Worm (Caenorhabditis elegans) whole organism, L4 larva: ENCODE results near the gene R10F2.6.
A peak's percentile ranks its signal among the peaks of the same experiment; 100 is the strongest.

ENCODE experiments used
- F26F4.8 ChIP-seq: fragments of 200-800 bp; sonication (Bioruptor generic); conservative IDR thresholded peaks from 2 replicates; pipeline ENCODE4 v1.3.6; 2022; ENCODE audit warnings: missing genetic modification characterization, missing compliant biosample characterization
- F37D6.2 ChIP-seq: sonication (generic microtip); optimal IDR thresholded peaks from 2 replicates; lab custom pipeline; 2016; ENCODE audit warnings: mild to moderate bottlenecking, missing genetic modification characterization, missing compliant biosample characterization
- F49E8.2 ChIP-seq: sonication (generic microtip); optimal IDR thresholded peaks from 2 replicates; lab custom pipeline; 2016; ENCODE audit warnings: missing compliant biosample characterization, mild to moderate bottlenecking, missing genetic modification characterization, borderline replicate concordance
- R02D3.7 ChIP-seq: fragments of 150-350 bp; sonication (generic microtip); optimal IDR thresholded peaks from 3 replicates; lab custom pipeline; 2014; ENCODE audit warnings: missing biosample characterization, missing genetic modification characterization
- T26A8.4 ChIP-seq: fragments of 200-800 bp; sonication (Bioruptor generic); IDR thresholded peaks from 2 replicates; pipeline ENCODE4 v1.3.6; 2022; ENCODE audit warnings: missing genetic modification characterization, missing compliant biosample characterization
- Y5F2A.4 ChIP-seq: fragments of 200-800 bp; sonication (Bioruptor generic); optimal IDR thresholded peaks from 2 replicates; lab custom pipeline; 2018; ENCODE audit warnings: mild to moderate bottlenecking, missing genetic modification characterization, missing compliant biosample characterization
- attf-4 ChIP-seq: sonication (generic microtip); optimal IDR thresholded peaks from 3 replicates; lab custom pipeline; 2017; ENCODE audit warnings: missing biosample characterization, missing genetic modification characterization
- ceh-20 ChIP-seq: fragments of 200-800 bp; sonication (Bioruptor generic); IDR thresholded peaks from 2 replicates; pipeline ENCODE4 v1.3.6; 2022; ENCODE audit warnings: missing genetic modification reagents, missing genetic modification characterization, missing compliant biosample characterization
- ceh-28 ChIP-seq: fragments of 150-350 bp; optimal IDR thresholded peaks from 2 replicates; lab custom pipeline; 2014; ENCODE audit warnings: missing biosample characterization, missing genetic modification reagents, missing genetic modification characterization
- ceh-82 ChIP-seq: sonication (generic microtip); optimal IDR thresholded peaks from 2 replicates; lab custom pipeline; 2017; ENCODE audit warnings: missing biosample characterization, missing genetic modification characterization
- ctbp-1 ChIP-seq: fragments of 200-800 bp; sonication (Bioruptor generic); IDR thresholded peaks from 2 replicates; pipeline ENCODE4 v1.3.6; 2022; ENCODE audit warnings: missing genetic modification reagents, missing genetic modification characterization, missing compliant biosample characterization
- daf-12 ChIP-seq: fragments of 150-350 bp; optimal IDR thresholded peaks from 2 replicates; lab custom pipeline; 2014; ENCODE audit warnings: missing biosample characterization, missing genetic modification reagents, missing genetic modification characterization
- daf-16 ChIP-seq, 3 experiments: sonication (generic microtip); optimal IDR thresholded peaks; 2 replicates each; lab custom pipeline; 2016 to 2017; ENCODE audit warnings: missing genetic modification characterization in 3 of 3, missing genetic modification reagents in 3 of 3, mild to moderate bottlenecking in 2 of 3, missing compliant biosample characterization in 2 of 3, missing biosample characterization in 1 of 3, moderate library complexity in 1 of 3
- daf-8 ChIP-seq: fragments of 200-800 bp; sonication (Bioruptor generic); IDR thresholded peaks from 2 replicates; pipeline ENCODE4 v1.3.6; 2022; ENCODE audit warnings: missing genetic modification characterization, missing compliant biosample characterization
- dmd-6 ChIP-seq: fragments of 200-800 bp; sonication (Bioruptor generic); IDR thresholded peaks from 2 replicates; pipeline ENCODE4 v1.3.6; 2022; ENCODE audit warnings: missing genetic modification reagents, missing genetic modification characterization, missing compliant biosample characterization
- dpl-1 ChIP-seq: fragments of 150-350 bp; optimal IDR thresholded peaks from 2 replicates; lab custom pipeline; 2014; ENCODE audit warnings: missing biosample characterization, missing genetic modification reagents, missing genetic modification characterization
- dve-1 ChIP-seq: sonication (generic microtip); optimal IDR thresholded peaks from 2 replicates; lab custom pipeline; 2017; ENCODE audit warnings: antibody characterized with exemption, mild to moderate bottlenecking, missing genetic modification characterization, missing compliant biosample characterization; ENCODE audit not compliant: insufficient read depth
- fkh-10 ChIP-seq: fragments of 150-350 bp; optimal IDR thresholded peaks from 2 replicates; lab custom pipeline; 2014; ENCODE audit warnings: missing biosample characterization, missing genetic modification reagents, missing genetic modification characterization
- hif-1 ChIP-seq, 2 experiments: sonication (generic microtip); optimal IDR thresholded peaks; 2 replicates each; lab custom pipeline; 2016 to 2017; ENCODE audit warnings: missing compliant biosample characterization in 2 of 2, missing genetic modification characterization in 2 of 2, missing genetic modification reagents in 2 of 2, missing genotype in 2 of 2, mild to moderate bottlenecking in 1 of 2
- hlh-11 ChIP-seq: fragments of 200-800 bp; sonication (Bioruptor generic); optimal IDR thresholded peaks from 2 replicates; lab custom pipeline; 2018; ENCODE audit warnings: mild to moderate bottlenecking, missing genetic modification characterization, missing compliant biosample characterization
- hlh-30 ChIP-seq: sonication (generic microtip); optimal IDR thresholded peaks from 2 replicates; lab custom pipeline; 2017; ENCODE audit warnings: antibody characterized with exemption, mild to moderate bottlenecking, missing genetic modification characterization, missing compliant biosample characterization; ENCODE audit not compliant: insufficient read depth
- hmg-1.1 ChIP-seq: fragments of 200-800 bp; sonication (Bioruptor generic); IDR thresholded peaks from 2 replicates; pipeline ENCODE4 v1.3.6; 2022; ENCODE audit warnings: missing genetic modification reagents, missing genetic modification characterization, missing compliant biosample characterization
- lin-1 ChIP-seq: fragments of 200-800 bp; sonication (Bioruptor generic); IDR thresholded peaks from 2 replicates; pipeline ENCODE4 v1.3.6; 2022; ENCODE audit warnings: missing genetic modification reagents, missing genetic modification characterization, missing compliant biosample characterization
- lin-13 ChIP-seq: fragments of 150-350 bp; optimal IDR thresholded peaks from 2 replicates; lab custom pipeline; 2014; ENCODE audit warnings: missing biosample characterization, missing genetic modification reagents, missing genetic modification characterization
- lin-29 ChIP-seq: fragments of 200-800 bp; sonication (Bioruptor generic); IDR thresholded peaks from 2 replicates; pipeline ENCODE4 v1.3.6; 2022; ENCODE audit warnings: missing genetic modification reagents, missing genetic modification characterization, missing compliant biosample characterization
- lin-38 ChIP-seq: fragments of 200-800 bp; sonication (Bioruptor generic); IDR thresholded peaks from 2 replicates; pipeline ENCODE4 v1.3.6; 2022; ENCODE audit warnings: missing genetic modification reagents, missing genetic modification characterization, missing compliant biosample characterization
- lsy-2 ChIP-seq, 2 experiments: fragments of 150-350 bp in 1 of 2; sonication (generic microtip) in 1 of 2; optimal IDR thresholded peaks; 2 replicates each; lab custom pipeline; 2014 to 2017; ENCODE audit warnings: missing biosample characterization in 2 of 2, missing genetic modification characterization in 2 of 2
- madf-9 ChIP-seq: fragments of 200-800 bp; sonication (Bioruptor generic); conservative IDR thresholded peaks from 2 replicates; pipeline ENCODE4 v1.3.6; 2022; ENCODE audit warnings: missing genetic modification reagents, missing genetic modification characterization, missing compliant biosample characterization
- mdl-1 ChIP-seq, 2 experiments: fragments of 150-350 bp in 1 of 2; sonication (generic microtip) in 1 of 2; optimal IDR thresholded peaks; 2 replicates each; lab custom pipeline; 2014 to 2017; ENCODE audit warnings: missing biosample characterization in 2 of 2, missing genetic modification characterization in 2 of 2
- mes-2 ChIP-seq: sonication (generic microtip); optimal IDR thresholded peaks from 2 replicates; lab custom pipeline; 2016; ENCODE audit warnings: missing genotype, mild to moderate bottlenecking, missing genetic modification characterization, missing compliant biosample characterization; ENCODE audit not compliant: poor library complexity, severe bottlenecking
- mxl-3 ChIP-seq: fragments of 200-800 bp; sonication (Bioruptor generic); optimal IDR thresholded peaks from 2 replicates; lab custom pipeline; 2018; ENCODE audit warnings: mild to moderate bottlenecking, missing genetic modification characterization, missing compliant biosample characterization
- nhr-10 ChIP-seq: fragments of 150-350 bp; optimal IDR thresholded peaks from 2 replicates; lab custom pipeline; 2014; ENCODE audit warnings: missing biosample characterization, missing genetic modification characterization
- nhr-11 ChIP-seq: fragments of 150-350 bp; optimal IDR thresholded peaks from 2 replicates; lab custom pipeline; 2014; ENCODE audit warnings: missing biosample characterization, missing genetic modification characterization
- nhr-25 ChIP-seq: sonication (generic microtip); optimal IDR thresholded peaks from 2 replicates; lab custom pipeline; 2017; ENCODE audit warnings: missing genetic modification characterization, mild to moderate bottlenecking, missing compliant biosample characterization, antibody characterized with exemption, moderate library complexity, borderline replicate concordance; ENCODE audit not compliant: insufficient read depth
- nhr-28 ChIP-seq: fragments of 150-350 bp; optimal IDR thresholded peaks from 2 replicates; lab custom pipeline; 2014; ENCODE audit warnings: missing biosample characterization, missing genetic modification characterization
- nhr-48 ChIP-seq: sonication (generic microtip); optimal IDR thresholded peaks from 2 replicates; lab custom pipeline; 2016; ENCODE audit warnings: mild to moderate bottlenecking, missing genetic modification characterization, missing compliant biosample characterization
- nhr-6 ChIP-seq: fragments of 150-350 bp; optimal IDR thresholded peaks from 2 replicates; lab custom pipeline; 2014; ENCODE audit warnings: missing biosample characterization, missing genetic modification characterization
- nhr-77 ChIP-seq: fragments of 150-350 bp; optimal IDR thresholded peaks from 2 replicates; lab custom pipeline; 2014; ENCODE audit warnings: missing biosample characterization, missing genetic modification characterization
- pha-4 ChIP-seq, 2 experiments: fragments of 150-350 bp in 1 of 2; fragments of 200-800 bp in 1 of 2; sonication (Bioruptor generic) in 1 of 2; IDR thresholded peaks in 1 of 2; optimal IDR thresholded peaks in 1 of 2; 2 replicates each; pipeline versions ENCODE4 v1.3.6 to Lab custom; 2014 to 2022; ENCODE audit warnings: missing genetic modification characterization in 2 of 2, missing genetic modification reagents in 2 of 2, missing biosample characterization in 1 of 2, missing compliant biosample characterization in 1 of 2
- rbr-2 ChIP-seq: sonication (generic microtip); optimal IDR thresholded peaks from 2 replicates; lab custom pipeline; 2016; ENCODE audit warnings: missing genotype, missing genetic modification characterization, missing compliant biosample characterization
- saeg-2 ChIP-seq: fragments of 200-800 bp; sonication (Bioruptor generic); IDR thresholded peaks from 2 replicates; pipeline ENCODE4 v1.3.6; 2022; ENCODE audit warnings: missing genetic modification reagents, missing genetic modification characterization, missing compliant biosample characterization
- set-16 ChIP-seq: fragments of 200-800 bp; sonication (Bioruptor generic); IDR thresholded peaks from 2 replicates; pipeline ENCODE4 v1.3.6; 2022; ENCODE audit warnings: missing genetic modification reagents, missing genetic modification characterization, missing compliant biosample characterization
- spr-1 ChIP-seq: sonication (generic microtip); optimal IDR thresholded peaks from 2 replicates; lab custom pipeline; 2016; ENCODE audit warnings: mild to moderate bottlenecking, missing genetic modification characterization, missing compliant biosample characterization
- tag-97 ChIP-seq: fragments of 200-800 bp; sonication (Bioruptor generic); IDR thresholded peaks from 2 replicates; pipeline ENCODE4 v1.3.6; 2022; ENCODE audit warnings: missing genetic modification characterization, missing compliant biosample characterization
- tra-1 ChIP-seq: fragments of 200-800 bp; sonication (Bioruptor generic); IDR thresholded peaks from 2 replicates; pipeline ENCODE4 v1.3.6; 2022; ENCODE audit warnings: missing genetic modification reagents, missing genetic modification characterization, missing compliant biosample characterization
- unc-130 ChIP-seq: sonication (generic microtip); optimal IDR thresholded peaks from 2 replicates; lab custom pipeline; 2016; ENCODE audit warnings: missing genetic modification reagents, missing genetic modification characterization, missing compliant biosample characterization
- unc-62 ChIP-seq, 3 experiments: fragments of 150-350 bp in 1 of 3; sonication (generic microtip); optimal IDR thresholded peaks in 2 of 3; peaks in 1 of 3; 1 replicate in 1 of 3; 2 replicates in 2 of 3; lab custom pipeline; 2014 to 2017; ENCODE audit warnings: missing biosample characterization in 3 of 3, missing genetic modification characterization in 3 of 3, missing genetic modification reagents in 3 of 3, missing genotype in 1 of 3
- zfp-2 ChIP-seq: sonication (generic microtip); optimal IDR thresholded peaks from 2 replicates; lab custom pipeline; 2016; ENCODE audit warnings: mild to moderate bottlenecking, missing genetic modification characterization, missing compliant biosample characterization

The R10F2.6 gene

ce11 chrIII:2966462-2966861 is 22.6 kb upstream of the R10F2.6 start:
- TF ChIP-seq ceh-82 = no peak
- peak; percentile 34 for TF ChIP-seq nhr-48
- no peak for TF ChIP-seq F49E8.2
- TF ChIP-seq nhr-28 (tag; lab: Kevin White, UChicago) = peak; percentile 43
- no peak for TF ChIP-seq nhr-25 (tag; lab: Kevin White, UChicago)
- peak in 1 of 2 experiments; percentile 90 for TF ChIP-seq unc-62 (GFP tag; optimal IDR thresholded peaks at IDR 0.05 in 1 of 2; lab: Kevin White, UChicago)
- TF ChIP-seq unc-62 (tag; optimal IDR thresholded peaks at IDR 0.05; lab: Kevin White, UChicago) = no peak
- no peak for TF ChIP-seq daf-8 (GFP tag; lab: Robert Waterston, UW)
- TF ChIP-seq mxl-3 (GFP tag; lab: Kevin White, UChicago) = peak; percentile 31
- TF ChIP-seq lin-13 (GFP tag; lab: Kevin White, UChicago) = peak; percentile 80
- TF ChIP-seq saeg-2 (GFP tag; lab: Robert Waterston, UW) = 0 out of 2 replicates have a peak, but pooled peaks have one; percentile 28
- TF ChIP-seq attf-4 (tag; lab: Kevin White, UChicago) = no peak
- peak; percentile 16; the same call in 1 of the 2 replicates for TF ChIP-seq T26A8.4 (GFP tag; lab: Robert Waterston, UW)
- no peak for TF ChIP-seq nhr-10 (tag; lab: Kevin White, UChicago)
- TF ChIP-seq set-16 = peak; percentile 51
- peak; percentile 35 for TF ChIP-seq nhr-11
- peak; percentile 31 for TF ChIP-seq ceh-28 (tag; lab: Kevin White, UChicago)
- TF ChIP-seq dmd-6 = peak; percentile 65; the same call in 1 of the 2 replicates
- peak; percentile 20 for TF ChIP-seq nhr-77 (tag; lab: Kevin White, UChicago)
- TF ChIP-seq tra-1 (GFP tag; lab: Robert Waterston, UW) = peak; percentile 79
- TF ChIP-seq F26F4.8 = no peak
- TF ChIP-seq R02D3.7 = no peak
- peak; percentile 39; the same call in 1 of the 2 replicates for TF ChIP-seq madf-9 (GFP tag; lab: Robert Waterston, UW)
- TF ChIP-seq unc-130 (GFP tag; lab: Kevin White, UChicago) = peak; percentile 72
- TF ChIP-seq nhr-6 (tag; lab: Kevin White, UChicago) = peak; percentile 30
- TF ChIP-seq zfp-2 (tag; lab: Kevin White, UChicago) = no peak
- TF ChIP-seq lin-29 (GFP tag; lab: Robert Waterston, UW) = peak; percentile 45; the same call in 1 of the 2 replicates
- no peak for TF ChIP-seq tag-97 (GFP tag; lab: Robert Waterston, UW)
- peak; percentile 63 for TF ChIP-seq fkh-10 (GFP tag; lab: Kevin White, UChicago)
- no peak for TF ChIP-seq daf-12
- peak; percentile 28 for TF ChIP-seq spr-1 (tag; lab: Kevin White, UChicago)
- TF ChIP-seq ctbp-1 (GFP tag; lab: Robert Waterston, UW) = peak; percentile 57; the same call in 1 of the 2 replicates
- 0 out of 2 replicates have a peak, but pooled peaks have one; percentile 12 for TF ChIP-seq lin-1 (GFP tag; lab: Robert Waterston, UW)
- no peak for TF ChIP-seq daf-16 (GFP tag; optimal IDR thresholded peaks at IDR 0.05; lab: Kevin White, UChicago)
- TF ChIP-seq daf-16 (tag; optimal IDR thresholded peaks at IDR 0.05; lab: Kevin White, UChicago) = peak; percentile 46
- TF ChIP-seq mes-2 (tag; lab: Kevin White, UChicago) = peak; percentile 82
- TF ChIP-seq hlh-30 (tag; lab: Kevin White, UChicago) = peak; percentile 96
- peak in 1 of 2 experiments; percentile 58 for TF ChIP-seq hif-1 (tag; optimal IDR thresholded peaks at IDR 0.05; lab: Kevin White, UChicago)
- peak; percentile 53 for TF ChIP-seq dve-1 (tag; lab: Kevin White, UChicago)
- TF ChIP-seq lin-38 = peak; percentile 98
- peak; percentile 89 for TF ChIP-seq hlh-11 (tag; lab: Kevin White, UChicago)
- peak; percentile 86 for TF ChIP-seq dpl-1 (GFP tag; lab: Kevin White, UChicago)
- TF ChIP-seq F37D6.2 = peak; percentile 44
- TF ChIP-seq rbr-2 (tag; lab: Kevin White, UChicago) = peak; percentile 82
- no peak for TF ChIP-seq Y5F2A.4 (GFP tag; lab: Kevin White, UChicago)
- TF ChIP-seq pha-4 (GFP tag; IDR thresholded peaks at IDR 0.05; lab: Robert Waterston, UW) = peak; percentile 71
- peak; percentile 44 for TF ChIP-seq pha-4 (tag; optimal IDR thresholded peaks at IDR 0.05; lab: Kevin White, UChicago)
- TF ChIP-seq ceh-20 (GFP tag; lab: Robert Waterston, UW) = peak; percentile 80
- TF ChIP-seq mdl-1 (tag; optimal IDR thresholded peaks at IDR 0.05; lab: Kevin White, UChicago) = peak; percentile 1 to 80
- TF ChIP-seq hmg-1.1 (GFP tag; lab: Robert Waterston, UW) = peak; percentile 85
- TF ChIP-seq lsy-2 (tag; optimal IDR thresholded peaks at IDR 0.05; lab: Kevin White, UChicago) = peak; percentile 41 to 84
